Fruit fly (Drosophila melanogaster): ENCODE measurements around the gene Vtld.

The Vtld gene

DNA sequence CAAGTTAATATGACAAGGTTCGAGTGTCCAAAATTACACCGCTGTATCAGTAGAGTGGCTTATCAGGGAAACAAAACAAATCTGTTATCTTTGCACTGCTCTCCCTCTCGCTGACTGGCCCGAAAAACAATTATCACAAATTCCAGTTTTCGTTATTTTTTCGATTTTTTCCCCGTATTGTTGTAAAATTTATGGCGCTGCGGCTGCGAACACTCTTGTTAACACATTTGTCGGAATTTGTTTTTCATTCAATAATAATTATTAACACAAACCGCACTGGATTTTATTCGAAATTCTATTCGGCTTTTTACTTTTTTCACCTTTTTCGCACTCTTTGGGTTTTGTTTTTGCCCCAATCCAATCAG is 30.3 kb downstream of the Vtld start:
- TF ChIP-seq Myc (optimal IDR thresholded peaks at IDR 0.05) (no peak), Sp1 (GFP tag; optimal IDR thresholded peaks at IDR 0.05) (no peak), Hr78 (GFP tag; optimal IDR thresholded peaks at IDR 0.05) (no peak), dsf (GFP tag; optimal IDR thresholded peaks at IDR 0.05; ENCODE audit: borderline replicate concordance) (no peak), ey (GFP tag; optimal IDR thresholded peaks at IDR 0.05) (no peak), Rel (GFP tag; optimal IDR thresholded peaks at IDR 0.05) (no peak), Rel (tag; optimal IDR thresholded peaks at IDR 0.05) (peak; percentile 51)

DNA sequence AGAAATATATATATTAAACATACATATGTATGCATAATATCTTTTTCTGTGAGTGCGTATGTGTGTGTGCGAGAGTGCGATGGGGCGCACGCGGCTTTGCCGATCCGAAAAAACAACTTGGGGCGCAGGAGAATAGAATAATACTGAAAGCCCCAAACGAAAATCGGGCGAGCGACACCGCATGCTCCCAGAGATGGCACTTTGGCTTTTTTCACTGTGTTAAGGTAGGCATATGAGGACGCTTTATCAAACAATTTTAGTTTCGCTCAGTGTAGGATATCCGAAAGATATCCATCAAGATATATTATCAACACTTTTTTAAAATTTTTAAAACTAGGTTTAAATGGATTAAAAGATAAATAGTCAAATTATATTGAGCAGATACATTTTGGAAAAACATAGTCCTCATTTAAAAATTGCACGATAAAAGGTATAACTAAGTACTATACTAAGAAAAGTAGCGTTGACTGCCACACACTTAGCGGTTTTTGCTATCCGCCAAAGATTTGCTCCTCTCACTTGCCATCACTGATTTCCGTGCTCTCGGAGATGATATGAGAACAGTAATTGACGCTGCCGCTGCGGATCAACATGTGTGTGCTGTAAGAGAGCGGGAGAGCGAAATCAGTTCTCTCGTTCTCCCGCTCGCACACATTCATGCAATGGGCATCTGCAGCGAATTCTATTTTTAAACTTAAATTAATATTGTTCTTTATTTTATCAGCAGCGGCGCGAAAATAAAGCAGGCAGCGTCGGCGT is 30.9 kb downstream of the Vtld start:
- TF ChIP-seq h (GFP tag; optimal IDR thresholded peaks at IDR 0.05) = peak; percentile 73
- no peak for TF ChIP-seq jim (GFP tag; optimal IDR thresholded peaks at IDR 0.05)
- no peak for TF ChIP-seq CG32264 (GFP tag; optimal IDR thresholded peaks at IDR 0.05)
- no peak for TF ChIP-seq Dfd (GFP tag; optimal IDR thresholded peaks at IDR 0.05)
- TF ChIP-seq Hnf4 (GFP tag; optimal IDR thresholded peaks at IDR 0.05) = peak; percentile 24
- TF ChIP-seq N (GFP tag; optimal IDR thresholded peaks at IDR 0.05) = no peak
- no peak for TF ChIP-seq pan (optimal IDR thresholded peaks at IDR 0.05)
- TF ChIP-seq fru (GFP tag; optimal IDR thresholded peaks at IDR 0.05) = peak; percentile 83
- TF ChIP-seq Hr78 (GFP tag; optimal IDR thresholded peaks at IDR 0.05) = no peak
- TF ChIP-seq usp (GFP tag; optimal IDR thresholded peaks at IDR 0.05) = no peak
- peak in 1 of 2 experiments; percentile 80 for TF ChIP-seq foxo (GFP tag; optimal IDR thresholded peaks at IDR 0.05)
- TF ChIP-seq brk (GFP tag; optimal IDR thresholded peaks at IDR 0.05) = no peak
- TF ChIP-seq tai (GFP tag; optimal IDR thresholded peaks at IDR 0.05) = no peak
- peak; percentile 92 to 93 for TF ChIP-seq dl (GFP tag; optimal IDR thresholded peaks at IDR 0.05; ENCODE audit: insufficient read depth in 1 of 2, partially characterized antibody in 2 of 2)
- TF ChIP-seq dmrt93B (GFP tag; optimal IDR thresholded peaks at IDR 0.05) = peak; percentile 49
- TF ChIP-seq sv (GFP tag; optimal IDR thresholded peaks at IDR 0.05) = peak; percentile 49
- TF ChIP-seq CG9705 (GFP tag; optimal IDR thresholded peaks at IDR 0.05) = peak; percentile 55
- TF ChIP-seq Mio (GFP tag; optimal IDR thresholded peaks at IDR 0.05) = no peak
- TF ChIP-seq dsf (GFP tag; optimal IDR thresholded peaks at IDR 0.05; ENCODE audit: borderline replicate concordance) = no peak
- peak; percentile 73 for TF ChIP-seq ey (GFP tag; optimal IDR thresholded peaks at IDR 0.05)
- peak; percentile 77 for TF ChIP-seq Sp1 (GFP tag; optimal IDR thresholded peaks at IDR 0.05)
- TF ChIP-seq Abd-B (GFP tag; optimal IDR thresholded peaks at IDR 0.05) = no peak
- peak; percentile 46 for TF ChIP-seq Hr83 (GFP tag; optimal IDR thresholded peaks at IDR 0.05; ENCODE audit: poor library complexity, severe bottlenecking)
- peak; percentile 71 for TF ChIP-seq psq (GFP tag; optimal IDR thresholded peaks at IDR 0.05)
- TF ChIP-seq Myc (optimal IDR thresholded peaks at IDR 0.05) = peak; percentile 100
- TF ChIP-seq CrebA (GFP tag; optimal IDR thresholded peaks at IDR 0.05; ENCODE audit: borderline replicate concordance) = peak; percentile 21
- TF ChIP-seq woc (GFP tag; optimal IDR thresholded peaks at IDR 0.05) = peak; percentile 97
- peak; percentile 1 for TF ChIP-seq Jra (GFP tag; optimal IDR thresholded peaks at IDR 0.05)
- TF ChIP-seq Rel (GFP tag; optimal IDR thresholded peaks at IDR 0.05) = peak; percentile 57
- peak; percentile 0 for TF ChIP-seq Rel (tag; optimal IDR thresholded peaks at IDR 0.05)
- no peak for TF ChIP-seq lola (GFP tag; optimal IDR thresholded peaks at IDR 0.05)
- peak; percentile 72 for TF ChIP-seq rgr (GFP tag; optimal IDR thresholded peaks at IDR 0.05)
- TF ChIP-seq Vsx2 (GFP tag; optimal IDR thresholded peaks at IDR 0.05; ENCODE audit: partially characterized antibody) = no peak
- TF ChIP-seq sage (GFP tag; optimal IDR thresholded peaks at IDR 0.05) = peak; percentile 61
- TF ChIP-seq GATAd (GFP tag; optimal IDR thresholded peaks at IDR 0.05) = no peak
- peak; percentile 91 for TF ChIP-seq HLH106 (tag; optimal IDR thresholded peaks at IDR 0.05)
- TF ChIP-seq Dif (GFP tag; optimal IDR thresholded peaks at IDR 0.05; ENCODE audit: partially characterized antibody) = peak; percentile 95
- TF ChIP-seq OdsH (GFP tag; optimal IDR thresholded peaks at IDR 0.05) = peak; percentile 63
- TF ChIP-seq br (GFP tag; optimal IDR thresholded peaks at IDR 0.05) = peak; percentile 64
